Worm (Caenorhabditis elegans) whole organism, L1 larva: ENCODE data around the gene Y44A6C.1.

Experiments
- C04F5.9 ChIP-seq: sonication (generic microtip); optimal IDR thresholded peaks from 2 replicates; lab custom pipeline; 2016; ENCODE audit warnings: missing genetic modification characterization, missing compliant biosample characterization
- C16A3.4 ChIP-seq: fragments of 150-350 bp; optimal IDR thresholded peaks from 2 replicates; lab custom pipeline; 2014; ENCODE audit warnings: missing biosample characterization, missing genetic modification characterization
- F16B12.6 ChIP-seq: fragments of 150-350 bp; optimal IDR thresholded peaks from 2 replicates; lab custom pipeline; 2014; ENCODE audit warnings: missing biosample characterization, missing genetic modification characterization
- Y116A8C.19 ChIP-seq: sonication (generic microtip); optimal IDR thresholded peaks from 2 replicates; lab custom pipeline; 2016; ENCODE audit warnings: missing compliant biosample characterization, missing genetic modification characterization, borderline replicate concordance
- alr-1 ChIP-seq: fragments of 200-800 bp; sonication (Bioruptor generic); optimal IDR thresholded peaks from 2 replicates; lab custom pipeline; 2018; ENCODE audit warnings: borderline replicate concordance, mild to moderate bottlenecking, missing genetic modification characterization, missing compliant biosample characterization
- ceh-82 ChIP-seq, 3 experiments: fragments of 150-350 bp in 1 of 3; sonication (generic microtip) in 2 of 3; optimal IDR thresholded peaks; 2 replicates each; lab custom pipeline; 2014 to 2017; ENCODE audit warnings: missing biosample characterization in 3 of 3, missing genetic modification characterization in 3 of 3
- ceh-90 ChIP-seq: sonication (generic microtip); optimal IDR thresholded peaks from 2 replicates; lab custom pipeline; 2016; ENCODE audit warnings: missing genetic modification characterization, missing compliant biosample characterization
- efl-3 ChIP-seq: fragments of 200-800 bp; sonication (Bioruptor generic); optimal IDR thresholded peaks from 2 replicates; lab custom pipeline; 2018; ENCODE audit warnings: mild to moderate bottlenecking, missing genetic modification characterization, missing compliant biosample characterization
- elt-2 ChIP-seq: sonication (generic microtip); optimal IDR thresholded peaks from 2 replicates; lab custom pipeline; 2016; ENCODE audit warnings: missing genetic modification characterization, mild to moderate bottlenecking, inconsistent platforms, missing compliant biosample characterization, missing genetic modification reagents
- ets-5 ChIP-seq: fragments of 200-800 bp; sonication (Bioruptor generic); IDR thresholded peaks from 2 replicates; pipeline ENCODE4 v1.3.6; 2022; ENCODE audit warnings: missing genetic modification characterization, missing compliant biosample characterization
- fkh-4 ChIP-seq: sonication (generic microtip); optimal IDR thresholded peaks from 2 replicates; lab custom pipeline; 2016; ENCODE audit warnings: missing compliant biosample characterization, missing genetic modification characterization, borderline replicate concordance
- fos-1 ChIP-seq: fragments of 150-350 bp; optimal IDR thresholded peaks from 2 replicates; lab custom pipeline; 2014; ENCODE audit warnings: missing biosample characterization, missing genetic modification characterization
- hlh-17 ChIP-seq: fragments of 200-800 bp; sonication (Bioruptor generic); optimal IDR thresholded peaks from 2 replicates; lab custom pipeline; 2018; ENCODE audit warnings: missing genetic modification characterization, mild to moderate bottlenecking, missing compliant biosample characterization, moderate library complexity, borderline replicate concordance
- isw-1 ChIP-seq: fragments of 200-800 bp; sonication (Bioruptor generic); IDR thresholded peaks from 2 replicates; pipeline ENCODE4 v1.3.6; 2022; ENCODE audit warnings: missing genetic modification characterization, missing compliant biosample characterization
- jun-1 ChIP-seq: fragments of 150-350 bp; optimal IDR thresholded peaks from 2 replicates; lab custom pipeline; 2014; ENCODE audit warnings: missing biosample characterization, missing genetic modification reagents, missing genetic modification characterization
- lin-14 ChIP-seq: fragments of 200-800 bp; sonication (Bioruptor generic); optimal IDR thresholded peaks from 2 replicates; lab custom pipeline; 2018; ENCODE audit warnings: mild to moderate bottlenecking, missing genetic modification characterization, moderate library complexity, missing compliant biosample characterization
- lin-15B ChIP-seq: fragments of 150-350 bp; sonication (generic microtip); optimal IDR thresholded peaks from 3 replicates; lab custom pipeline; 2014; ENCODE audit warnings: missing biosample characterization, missing genetic modification characterization
- lin-35 ChIP-seq, 2 experiments: fragments of 150-350 bp; optimal IDR thresholded peaks; 2 replicates each; lab custom pipeline; 2014; ENCODE audit warnings: missing biosample characterization in 2 of 2, missing genetic modification characterization in 2 of 2, missing genetic modification reagents in 2 of 2
- lin-39 ChIP-seq: fragments of 150-350 bp; optimal IDR thresholded peaks from 2 replicates; lab custom pipeline; 2014; ENCODE audit warnings: missing biosample characterization, missing genetic modification reagents, missing genetic modification characterization
- mdl-1 ChIP-seq, 2 experiments: fragments of 150-350 bp; optimal IDR thresholded peaks; 2 replicates each; lab custom pipeline; 2014 to 2017; ENCODE audit warnings: missing biosample characterization in 2 of 2, missing genetic modification characterization in 2 of 2, inconsistent platforms in 1 of 2
- nhr-12 ChIP-seq: sonication (generic microtip); optimal IDR thresholded peaks from 2 replicates; lab custom pipeline; 2017; ENCODE audit warnings: missing biosample characterization, missing genetic modification characterization
- nhr-19 ChIP-seq: fragments of 200-800 bp; sonication (Bioruptor generic); conservative IDR thresholded peaks from 2 replicates; pipeline ENCODE4 v1.3.6; 2022; ENCODE audit warnings: missing genetic modification characterization, missing compliant biosample characterization
- nhr-237 ChIP-seq: fragments of 150-350 bp; optimal IDR thresholded peaks from 2 replicates; lab custom pipeline; 2014; ENCODE audit warnings: missing biosample characterization, missing genetic modification characterization
- nhr-47 ChIP-seq: sonication (generic microtip); optimal IDR thresholded peaks from 2 replicates; lab custom pipeline; 2016; ENCODE audit warnings: mild to moderate bottlenecking, missing genetic modification characterization, moderate library complexity, missing compliant biosample characterization
- nhr-71 ChIP-seq: sonication (generic microtip); optimal IDR thresholded peaks from 2 replicates; lab custom pipeline; 2016; ENCODE audit warnings: mild to moderate bottlenecking, missing genetic modification characterization, moderate library complexity, missing compliant biosample characterization
- nhr-77 ChIP-seq: fragments of 150-350 bp; optimal IDR thresholded peaks from 2 replicates; lab custom pipeline; 2014; ENCODE audit warnings: missing biosample characterization, missing genetic modification characterization
- nhr-84 ChIP-seq: sonication (generic microtip); optimal IDR thresholded peaks from 2 replicates; lab custom pipeline; 2017; ENCODE audit warnings: missing biosample characterization, missing genetic modification characterization
- nhr-85 ChIP-seq: sonication (generic microtip); peaks from one replicate; lab custom pipeline; 2016; ENCODE audit warnings: missing genetic modification characterization, inconsistent platforms, missing compliant biosample characterization
- pax-3 ChIP-seq: fragments of 200-800 bp; sonication (Bioruptor generic); optimal IDR thresholded peaks from 2 replicates; lab custom pipeline; 2018; ENCODE audit warnings: mild to moderate bottlenecking, missing genetic modification characterization, moderate library complexity, missing compliant biosample characterization
- pqm-1 ChIP-seq: sonication (generic microtip); optimal IDR thresholded peaks from 3 replicates; lab custom pipeline; 2017; ENCODE audit warnings: missing biosample characterization, missing genetic modification characterization
- snu-23 ChIP-seq: sonication (generic microtip); optimal IDR thresholded peaks from 2 replicates; lab custom pipeline; 2016; ENCODE audit warnings: missing genetic modification characterization, missing compliant biosample characterization
- tbx-2 ChIP-seq: sonication (generic microtip); optimal IDR thresholded peaks from 2 replicates; lab custom pipeline; 2016; ENCODE audit warnings: missing genetic modification characterization, missing compliant biosample characterization
- unc-130 ChIP-seq: fragments of 150-350 bp; optimal IDR thresholded peaks from 2 replicates; lab custom pipeline; 2017; ENCODE audit warnings: missing biosample characterization, missing genetic modification characterization, inconsistent platforms
- unc-30 ChIP-seq: sonication (generic microtip); optimal IDR thresholded peaks from 2 replicates; lab custom pipeline; 2017; ENCODE audit warnings: missing biosample characterization, missing genetic modification characterization
- unc-62 ChIP-seq: fragments of 150-350 bp; optimal IDR thresholded peaks from 2 replicates; lab custom pipeline; 2014; ENCODE audit warnings: missing biosample characterization, missing genetic modification reagents, missing genetic modification characterization
- unc-86 ChIP-seq: sonication (generic microtip); optimal IDR thresholded peaks from 2 replicates; lab custom pipeline; 2016; ENCODE audit warnings: missing genetic modification characterization, missing compliant biosample characterization
- zip-4 ChIP-seq: fragments of 200-800 bp; sonication (Bioruptor generic); optimal IDR thresholded peaks from 2 replicates; lab custom pipeline; 2018; ENCODE audit warnings: mild to moderate bottlenecking, missing genetic modification characterization, moderate library complexity, missing compliant biosample characterization
- ztf-11 ChIP-seq, 2 experiments: sonication (generic microtip); optimal IDR thresholded peaks; 2 replicates each; lab custom pipeline; 2016 to 2017; ENCODE audit warnings: missing genetic modification characterization in 2 of 2, missing biosample characterization in 1 of 2, missing compliant biosample characterization in 1 of 2

The Y44A6C.1 gene

ce11 chrV:20749098-20749497 is 35.4 kb downstream of the Y44A6C.1 start (continued):
- TF ChIP-seq lin-39 (tag; lab: Kevin White, UChicago), result no peak
- TF ChIP-seq fkh-4, result no peak
- TF ChIP-seq isw-1, result no peak
- TF ChIP-seq nhr-77 (tag; lab: Kevin White, UChicago), result peak; percentile 69
- TF ChIP-seq nhr-71 (tag; lab: Kevin White, UChicago), result peak; percentile 21
- no peak for TF ChIP-seq C16A3.4 (tag; lab: Kevin White, UChicago)
- TF ChIP-seq, all 84 proteins: peak for 10

- no peak for TF ChIP-seq C04F5.9 (tag; lab: Kevin White, UChicago)
- no peak for TF ChIP-seq snu-23 (GFP tag; lab: Kevin White, UChicago)
- TF ChIP-seq Y116A8C.19 (tag; lab: Kevin White, UChicago), result no peak
- no peak for TF ChIP-seq hlh-17
- TF ChIP-seq F16B12.6, result no peak
- no peak for TF ChIP-seq efl-3 (GFP tag; lab: Kevin White, UChicago)
- no peak for TF ChIP-seq nhr-47 (tag; lab: Kevin White, UChicago)
- TF ChIP-seq lin-35 (GFP tag; optimal IDR thresholded peaks at IDR 0.05; lab: Kevin White, UChicago), result peak in 1 of 2 experiments; percentile 30
- no peak for TF ChIP-seq ceh-82 (tag; optimal IDR thresholded peaks at IDR 0.05; lab: Kevin White, UChicago)
- TF ChIP-seq lin-14, result peak; percentile 4
- TF ChIP-seq pax-3 (tag; lab: Kevin White, UChicago), result no peak
- TF ChIP-seq lin-39 (tag; lab: Kevin White, UChicago), result no peak
- TF ChIP-seq ztf-11 (tag; optimal IDR thresholded peaks at IDR 0.05; lab: Kevin White, UChicago), result no peak
- no peak for TF ChIP-seq mdl-1 (tag; optimal IDR thresholded peaks at IDR 0.05; lab: Kevin White, UChicago)
- no peak for TF ChIP-seq lin-15B (tag; lab: Kevin White, UChicago)
- no peak for TF ChIP-seq unc-130 (tag; lab: Kevin White, UChicago)
- TF ChIP-seq pqm-1 (tag; lab: Kevin White, UChicago), result peak; percentile 69
- TF ChIP-seq alr-1 (tag; lab: Kevin White, UChicago), result no peak
- no peak for TF ChIP-seq nhr-71 (tag; lab: Kevin White, UChicago)
- TF ChIP-seq ets-5 (GFP tag; lab: Robert Waterston, UW), result no peak
- TF ChIP-seq jun-1, result peak; percentile 0
- no peak for TF ChIP-seq unc-86 (tag; lab: Kevin White, UChicago)
- TF ChIP-seq zip-4 (GFP tag; lab: Kevin White, UChicago), result no peak
- peak; percentile 68 for TF ChIP-seq elt-2 (tag; lab: Kevin White, UChicago)
- TF ChIP-seq ceh-90 (tag; lab: Kevin White, UChicago), result no peak
- no peak for TF ChIP-seq fos-1 (tag; lab: Kevin White, UChicago)
- TF ChIP-seq nhr-12 (tag; lab: Kevin White, UChicago), result no peak
- no peak for TF ChIP-seq nhr-19 (GFP tag; lab: Robert Waterston, UW)
- no peak for TF ChIP-seq unc-62 (GFP tag; lab: Kevin White, UChicago)
Measured at ce11 chrV:20752609-20753102, 38.9 kb downstream of the Y44A6C.1 start, which contains the start of gene pha-4. Gene pha-4, plus strand, starts transcription at chrV:20753052.

- TF ChIP-seq nhr-85 (peak; percentile 24), nhr-84 (tag; lab: Kevin White, UChicago) (no peak), lin-14 (peak; percentile 25), nhr-237 (no peak), elt-2 (tag; lab: Kevin White, UChicago) (peak; percentile 16), zip-4 (GFP tag; lab: Kevin White, UChicago) (no peak), tbx-2 (tag; lab: Kevin White, UChicago) (no peak), unc-30 (tag; lab: Kevin White, UChicago) (no peak), unc-86 (tag; lab: Kevin White, UChicago) (no peak)
- TF ChIP-seq, all 84 proteins: peak for 3
Measured at ce11 chrV:20753838-20754503, 40.3 kb downstream of the Y44A6C.1 start.
